Worm (Caenorhabditis elegans): ENCODE data around the gene C05D12.7.

ce11 chrII:11377700-11378099 is 32.2 kb upstream of the C05D12.7 start:
- no peak for TF ChIP-seq nhr-77 (tag; optimal IDR thresholded peaks at IDR 0.05)
- TF ChIP-seq lin-39 (tag; optimal IDR thresholded peaks at IDR 0.05), result no peak
- no peak for TF ChIP-seq elt-2 (tag; optimal IDR thresholded peaks at IDR 0.05)
- TF ChIP-seq elt-1 (tag; optimal IDR thresholded peaks at IDR 0.05), result no peak
- no peak for TF ChIP-seq nhr-43 (tag; optimal IDR thresholded peaks at IDR 0.05; ENCODE audit: poor library complexity, severe bottlenecking)
- TF ChIP-seq nhr-23 (tag; optimal IDR thresholded peaks at IDR 0.05), result no peak
- TF ChIP-seq zag-1 (tag; optimal IDR thresholded peaks at IDR 0.05), result no peak
- TF ChIP-seq unc-62 (GFP tag; optimal IDR thresholded peaks at IDR 0.05), result no peak
- no peak for TF ChIP-seq ceh-9 (tag; optimal IDR thresholded peaks at IDR 0.05)
- no peak for TF ChIP-seq nhr-28 (tag; optimal IDR thresholded peaks at IDR 0.05)
- TF ChIP-seq ZK546.5 (tag; optimal IDR thresholded peaks at IDR 0.05), result no peak
- TF ChIP-seq nfya-1 (tag; optimal IDR thresholded peaks at IDR 0.05; ENCODE audit: insufficient read depth), result no peak

Data from whole organism, L3 larva.